Fruit fly (Drosophila melanogaster) whole organism, adult: ENCODE results near the gene CG4297.

Experiments
- CG11617 ChIP-seq: fragments of 200-800 bp; sonication (Bioruptor generic); optimal IDR thresholded peaks from 2 replicates; lab custom pipeline; 2017; ENCODE audit warnings: mild to moderate bottlenecking, missing biosample characterization, missing genetic modification reagents, missing genetic modification characterization
- CG12768 ChIP-seq: fragments of 200-800 bp; sonication (Bioruptor generic); optimal IDR thresholded peaks from 2 replicates; lab custom pipeline; 2017; ENCODE audit warnings: missing biosample characterization, missing genetic modification characterization, mild to moderate bottlenecking, moderate library complexity, missing genetic modification reagents
- CG33017 ChIP-seq: fragments of 200-800 bp; sonication (Bioruptor generic); optimal IDR thresholded peaks from 2 replicates; lab custom pipeline; 2018; ENCODE audit warnings: missing biosample characterization, mild to moderate bottlenecking, missing genetic modification characterization, moderate library complexity
- CG5204 ChIP-seq: fragments of 200-800 bp; sonication (Bioruptor generic); optimal IDR thresholded peaks from 2 replicates; lab custom pipeline; 2016; ENCODE audit warnings: missing biosample characterization, missing genetic modification characterization
- CG7045 ChIP-seq: fragments of 200-800 bp; sonication (Bioruptor generic); optimal IDR thresholded peaks from 2 replicates; lab custom pipeline; 2017; ENCODE audit warnings: missing biosample characterization, mild to moderate bottlenecking, missing genetic modification characterization
- CG7101 ChIP-seq: fragments of 200-800 bp; sonication (Bioruptor generic); optimal IDR thresholded peaks from 2 replicates; lab custom pipeline; 2018; ENCODE audit warnings: missing biosample characterization, mild to moderate bottlenecking, missing genetic modification characterization, moderate library complexity
- Clk ChIP-seq: fragments of 200-800 bp; sonication (Bioruptor generic); optimal IDR thresholded peaks from 2 replicates; lab custom pipeline; 2017; ENCODE audit warnings: missing biosample characterization, missing genetic modification characterization
- Hr96 ChIP-seq: fragments of 200-800 bp; sonication (Bioruptor generic); optimal IDR thresholded peaks from 2 replicates; lab custom pipeline; 2016; ENCODE audit warnings: missing biosample characterization, missing genetic modification characterization
- kay ChIP-seq: fragments of 200-800 bp; sonication (Bioruptor generic); peaks from one replicate; lab custom pipeline; 2016; ENCODE audit warnings: missing biosample characterization, missing genetic modification characterization, borderline replicate concordance
- ovo ChIP-seq: fragments of 200-800 bp; sonication (Bioruptor generic); optimal IDR thresholded peaks from 2 replicates; lab custom pipeline; 2016; ENCODE audit warnings: missing biosample characterization, missing genetic modification characterization

DNA sequence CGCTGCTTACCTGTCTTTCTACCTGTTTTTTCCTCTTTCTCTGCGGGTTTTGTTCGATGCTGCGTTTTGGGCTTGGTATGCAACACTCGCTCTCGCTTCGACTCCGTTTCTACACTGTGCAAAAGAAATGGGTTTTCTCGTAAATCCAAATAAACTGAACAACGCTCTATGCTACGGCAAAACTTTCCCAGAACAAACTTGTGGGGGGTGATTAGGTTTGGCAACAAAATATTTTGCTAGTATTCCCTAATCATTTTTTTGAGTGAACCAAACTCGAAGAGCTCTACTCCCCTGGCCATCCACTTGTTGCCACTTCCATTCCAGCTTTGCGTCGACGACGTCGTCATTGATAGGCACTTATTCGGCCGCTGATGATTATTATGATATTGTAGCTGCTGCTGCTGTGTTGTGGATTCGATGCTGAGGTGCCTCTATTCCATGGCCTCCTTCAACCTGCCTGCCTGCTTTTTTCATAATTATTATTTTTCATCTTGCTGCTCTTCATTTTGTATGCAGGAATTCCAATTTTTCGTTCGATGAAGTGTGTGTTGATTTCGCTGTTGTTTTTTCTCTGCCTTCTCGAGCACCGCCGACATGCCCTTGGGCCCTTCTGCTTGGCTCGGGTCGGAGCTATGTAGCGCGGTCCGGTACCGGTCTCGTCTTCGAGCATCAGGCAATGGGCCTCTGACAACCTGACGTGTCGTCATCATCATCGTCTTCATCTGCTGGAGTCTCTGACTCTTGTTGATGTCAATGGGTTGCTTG lies 29.9 kb downstream of the CG4297 start:
- TF ChIP-seq CG12768 (GFP tag; lab: Kevin White, UChicago), result no peak
- no peak for TF ChIP-seq ovo (GFP tag; lab: Kevin White, UChicago)
- no peak for TF ChIP-seq CG11617
- TF ChIP-seq CG5204, result no peak
- TF ChIP-seq Hr96, result no peak
- TF ChIP-seq CG33017 (tag; lab: Kevin White, UChicago), result no peak
- TF ChIP-seq kay, result no peak
- no peak for TF ChIP-seq Clk (GFP tag; lab: Kevin White, UChicago)
- TF ChIP-seq CG7101, result no peak
- TF ChIP-seq CG7045 (GFP tag; lab: Kevin White, UChicago), result no peak
